Fruit fly (Drosophila melanogaster): ENCODE data around the gene CG7910.

DNA sequence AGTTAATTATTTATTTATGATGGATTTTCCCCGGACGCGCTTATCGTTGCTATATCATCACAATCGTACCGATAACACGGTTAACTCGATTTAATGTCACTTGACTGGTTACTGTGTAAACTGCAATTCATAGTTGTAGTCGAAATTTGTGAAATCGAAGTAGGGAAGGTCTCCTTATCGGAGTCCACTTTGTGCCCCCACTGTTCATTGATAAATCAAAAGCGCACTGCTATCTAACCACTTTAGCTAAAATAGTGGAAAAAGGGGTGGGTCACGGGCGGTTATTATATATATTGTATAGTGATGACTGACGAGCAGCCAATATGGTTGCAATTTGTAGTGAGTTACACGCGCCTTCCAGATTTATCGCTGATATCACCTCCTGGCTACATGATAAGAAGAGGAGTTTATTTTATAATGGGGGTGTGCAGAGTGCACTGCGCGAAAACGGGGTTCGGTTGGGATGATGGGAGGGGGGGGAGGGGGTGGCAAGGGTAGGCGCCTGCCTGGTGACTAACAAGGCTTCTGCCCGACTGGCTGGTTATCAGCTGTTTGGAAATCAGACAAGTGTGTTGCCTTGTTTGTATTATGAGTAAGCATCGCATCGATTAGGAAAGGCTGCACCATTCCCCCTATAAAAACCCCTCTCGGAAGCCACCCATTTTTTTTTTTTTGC lies 31.9 kb downstream of the CG7910 start:
- TF ChIP-seq Myc (optimal IDR thresholded peaks at IDR 0.05) (no peak), ttk (optimal IDR thresholded peaks at IDR 0.05) (no peak)
